Worm (Caenorhabditis elegans) whole organism, young adult: ENCODE data around the gene nhr-192.

Source experiments
- Y79H2A.3 ChIP-seq: fragments of 200-800 bp; sonication (Bioruptor generic); conservative IDR thresholded peaks from 2 replicates; pipeline ENCODE4 v1.3.6; 2022; ENCODE audit warnings: missing genetic modification reagents, missing genetic modification characterization, missing compliant biosample characterization
- let-526 ChIP-seq: fragments of 200-800 bp; sonication (Bioruptor generic); IDR thresholded peaks from 2 replicates; pipeline ENCODE4 v1.3.6; 2022; ENCODE audit warnings: missing genetic modification reagents, missing genetic modification characterization, missing compliant biosample characterization
- lsy-27 ChIP-seq: sonication (generic microtip); optimal IDR thresholded peaks from 2 replicates; lab custom pipeline; 2017; ENCODE audit warnings: missing genetic modification characterization, mild to moderate bottlenecking, missing compliant biosample characterization, antibody characterized with exemption, missing genotype, borderline replicate concordance; ENCODE audit not compliant: insufficient read depth
- madf-10 ChIP-seq: sonication (generic microtip); optimal IDR thresholded peaks from 2 replicates; lab custom pipeline; 2016; ENCODE audit warnings: mild to moderate bottlenecking, missing genetic modification characterization, missing compliant biosample characterization
- madf-6 ChIP-seq: fragments of 200-800 bp; sonication (Bioruptor generic); IDR thresholded peaks from 2 replicates; pipeline ENCODE4 v1.3.6; 2022; ENCODE audit warnings: missing genetic modification reagents, missing genetic modification characterization, missing compliant biosample characterization
- nfya-1 ChIP-seq: sonication (generic microtip); optimal IDR thresholded peaks from 2 replicates; lab custom pipeline; 2017; ENCODE audit warnings: antibody characterized with exemption, missing compliant biosample characterization, missing genetic modification characterization, borderline replicate concordance; ENCODE audit not compliant: insufficient read depth
- rcor-1 ChIP-seq: fragments of 200-800 bp; sonication (Bioruptor generic); IDR thresholded peaks from 2 replicates; pipeline ENCODE4 v1.3.6; 2022; ENCODE audit warnings: missing genetic modification reagents, missing genetic modification characterization, missing compliant biosample characterization
- sdz-38 ChIP-seq: sonication (generic microtip); optimal IDR thresholded peaks from 2 replicates; lab custom pipeline; 2016; ENCODE audit warnings: missing genotype, missing genetic modification characterization, missing compliant biosample characterization
- ztf-28 ChIP-seq: fragments of 200-800 bp; sonication (Bioruptor generic); IDR thresholded peaks from 2 replicates; pipeline ENCODE4 v1.3.6; 2022; ENCODE audit warnings: missing genetic modification reagents, missing genetic modification characterization, missing compliant biosample characterization

ce11 chrV:10117465-10117864 is 47.0 kb upstream of the nhr-192 start, which contains the start of gene C08B6.5:
- TF ChIP-seq sdz-38 = no peak
- TF ChIP-seq Y79H2A.3 = no peak
- no peak for TF ChIP-seq madf-10 (tag; lab: Kevin White, UChicago)
- TF ChIP-seq lsy-27 (tag; lab: Kevin White, UChicago) = no peak
- TF ChIP-seq let-526 (GFP tag; lab: Robert Waterston, UW) = no peak
- no peak for TF ChIP-seq nfya-1
- no peak for TF ChIP-seq rcor-1
- TF ChIP-seq madf-6 (GFP tag; lab: Robert Waterston, UW) = no peak
- TF ChIP-seq ztf-28 = no peak
